Fruit fly (Drosophila melanogaster) whole organism, pupa: ENCODE data around the gene CG15772.

Source experiments
- CG10348 ChIP-seq: fragments of 200-800 bp; sonication (Bioruptor generic); IDR thresholded peaks from 2 replicates; pipeline ENCODE4 v1.3.6; 2022; ENCODE audit warnings: missing biosample characterization, missing genetic modification characterization
- CG15710 ChIP-seq: fragments of 200-800 bp; sonication (Bioruptor generic); optimal IDR thresholded peaks from 2 replicates; lab custom pipeline; 2018; ENCODE audit warnings: missing biosample characterization, mild to moderate bottlenecking, missing genetic modification characterization, moderate library complexity
- CG34367 ChIP-seq: fragments of 200-800 bp; sonication (Bioruptor generic); optimal IDR thresholded peaks from 2 replicates; lab custom pipeline; 2018; ENCODE audit warnings: missing biosample characterization, mild to moderate bottlenecking, missing genetic modification characterization
- CG4496 ChIP-seq: fragments of 200-800 bp; sonication (Bioruptor generic); IDR thresholded peaks from 3 replicates; pipeline ENCODE4 v1.3.6; 2022; ENCODE audit warnings: missing biosample characterization, missing genetic modification characterization
- CG8159 ChIP-seq: fragments of 200-800 bp; sonication (Bioruptor generic); optimal IDR thresholded peaks from 3 replicates; lab custom pipeline; 2018; ENCODE audit warnings: missing biosample characterization, mild to moderate bottlenecking, missing genetic modification characterization, moderate library complexity
- CG9948 ChIP-seq: fragments of 200-800 bp; sonication (Bioruptor generic); optimal IDR thresholded peaks from 2 replicates; lab custom pipeline; 2018; ENCODE audit warnings: missing biosample characterization, mild to moderate bottlenecking, missing genetic modification characterization, moderate library complexity
- D1 ChIP-seq: fragments of 200-800 bp; sonication (Bioruptor generic); optimal IDR thresholded peaks from 2 replicates; lab custom pipeline; 2018; ENCODE audit warnings: missing biosample characterization, mild to moderate bottlenecking, missing genetic modification characterization, moderate library complexity
- EcR ChIP-seq: fragments of 200-800 bp; sonication (Bioruptor generic); optimal IDR thresholded peaks from 3 replicates; lab custom pipeline; 2019; ENCODE audit warnings: missing biosample characterization, missing genetic modification characterization, mild to moderate bottlenecking, moderate library complexity, missing genetic modification reagents
- Ets98B ChIP-seq: fragments of 200-800 bp; sonication (Bioruptor generic); IDR thresholded peaks from 2 replicates; pipeline ENCODE4 v1.3.6; 2022; ENCODE audit warnings: missing biosample characterization, missing genetic modification characterization
- Pif1A ChIP-seq: fragments of 200-800 bp; sonication (Bioruptor generic); optimal IDR thresholded peaks from 3 replicates; lab custom pipeline; 2016; ENCODE audit warnings: missing biosample characterization, missing genetic modification characterization
- Snoo ChIP-seq: fragments of 200-800 bp; sonication (Bioruptor generic); optimal IDR thresholded peaks from 3 replicates; lab custom pipeline; 2017; ENCODE audit warnings: missing biosample characterization, mild to moderate bottlenecking, missing genetic modification characterization, inconsistent platforms
- fd96Ca ChIP-seq: fragments of 200-800 bp; sonication (Bioruptor generic); IDR thresholded peaks from 3 replicates; pipeline ENCODE4 v1.3.6; 2022; ENCODE audit warnings: missing biosample characterization, missing genetic modification characterization
- rn ChIP-seq: fragments of 200-800 bp; sonication (Bioruptor generic); IDR thresholded peaks from 2 replicates; pipeline ENCODE4 v1.3.6; 2022; ENCODE audit warnings: missing biosample characterization, missing genetic modification characterization

DNA sequence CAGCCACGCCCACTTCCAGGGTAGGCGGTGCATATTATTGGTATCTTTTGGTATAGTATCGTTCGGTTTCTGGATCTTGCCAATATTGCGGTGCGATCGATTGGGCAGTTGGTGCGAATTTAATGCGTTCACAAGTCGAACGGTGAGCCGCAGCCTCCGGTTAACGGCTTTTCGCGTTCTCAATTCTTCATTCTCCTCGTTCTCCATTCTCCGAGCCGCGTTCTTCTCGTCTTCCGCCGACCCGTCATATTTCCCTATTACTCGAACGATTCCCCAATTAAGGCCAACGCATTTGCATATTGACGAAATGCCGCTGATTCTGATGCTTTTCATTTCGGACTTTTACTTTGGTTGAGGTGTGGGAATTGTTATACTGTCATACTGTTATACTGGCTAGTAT, 24.5 kb downstream of the CG15772 start, which contains the start of gene CG42264:
- TF ChIP-seq CG9948 (tag; lab: Kevin White, UChicago) (no peak), CG4496 (GFP tag; lab: Robert Waterston, UW) (no peak), fd96Ca (GFP tag; lab: Robert Waterston, UW) (no peak), CG34367 (tag; lab: Kevin White, UChicago) (no peak), Pif1A (GFP tag; lab: Kevin White, UChicago) (no peak), CG15710 (tag; lab: Kevin White, UChicago) (no peak), CG8159 (tag; lab: Kevin White, UChicago) (no peak), EcR (GFP tag; lab: Kevin White, UChicago) (no peak), Ets98B (GFP tag; lab: Robert Waterston, UW) (no peak), Snoo (no peak), rn (GFP tag; lab: Robert Waterston, UW) (no peak), D1 (tag; lab: Kevin White, UChicago) (no peak), CG10348 (no peak)
